Fruit fly (Drosophila melanogaster) whole organism, embryonic: Measurements from ENCODE around the gene CG9389.

ENCODE experiments used
- Blimp-1 ChIP-seq: fragments of 200-800 bp; sonication (Bioruptor generic); optimal IDR thresholded peaks from 3 replicates; lab custom pipeline; 2018; ENCODE audit warnings: missing biosample characterization, missing genetic modification characterization, mild to moderate bottlenecking, moderate library complexity, missing genetic modification reagents
- CG10147 ChIP-seq: fragments of 200-800 bp; sonication (Bioruptor generic); optimal IDR thresholded peaks from 2 replicates; lab custom pipeline; 2019; ENCODE audit warnings: missing biosample characterization, mild to moderate bottlenecking, missing genetic modification characterization, moderate library complexity
- CG11085 ChIP-seq: fragments of 200-800 bp; sonication (Bioruptor generic); IDR thresholded peaks from 2 replicates; pipeline ENCODE4 v1.3.6; 2022; ENCODE audit warnings: missing biosample characterization, missing genetic modification characterization
- CG11456 ChIP-seq: fragments of 200-800 bp; sonication (Bioruptor generic); IDR thresholded peaks from 3 replicates; pipeline ENCODE4 v1.3.6; 2022; ENCODE audit warnings: missing biosample characterization, missing genetic modification characterization
- CG13296 ChIP-seq: fragments of 200-800 bp; sonication (Bioruptor generic); optimal IDR thresholded peaks from 3 replicates; lab custom pipeline; 2018; ENCODE audit warnings: missing biosample characterization, mild to moderate bottlenecking, missing genetic modification characterization
- CG14014 ChIP-seq: fragments of 200-800 bp; sonication (Bioruptor generic); IDR thresholded peaks from 2 replicates; pipeline ENCODE4 v1.3.6; 2022; ENCODE audit warnings: missing biosample characterization, missing genetic modification characterization
- CG14050 ChIP-seq: fragments of 200-800 bp; sonication (Bioruptor generic); IDR thresholded peaks from 3 replicates; pipeline ENCODE4 v1.3.6; 2022; ENCODE audit warnings: missing biosample characterization, missing genetic modification characterization
- CG14710 ChIP-seq: fragments of 200-800 bp; sonication (Bioruptor generic); optimal IDR thresholded peaks from 3 replicates; lab custom pipeline; 2019; ENCODE audit warnings: missing biosample characterization, mild to moderate bottlenecking, missing genetic modification characterization, moderate library complexity
- CG14965 ChIP-seq: fragments of 200-800 bp; sonication (Bioruptor generic); optimal IDR thresholded peaks from 2 replicates; lab custom pipeline; 2016; ENCODE audit warnings: missing biosample characterization, missing genetic modification characterization, borderline replicate concordance
- CG15073 ChIP-seq: fragments of 200-800 bp; sonication (Bioruptor generic); optimal IDR thresholded peaks from 2 replicates; lab custom pipeline; 2016; ENCODE audit warnings: missing biosample characterization, missing genetic modification characterization
- CG15269 ChIP-seq: fragments of 200-800 bp; sonication (Bioruptor generic); optimal IDR thresholded peaks from 2 replicates; lab custom pipeline; 2018; ENCODE audit warnings: missing biosample characterization, mild to moderate bottlenecking, missing genetic modification characterization, moderate library complexity
- CG15514 ChIP-seq: fragments of 200-800 bp; sonication (Bioruptor generic); optimal IDR thresholded peaks from 3 replicates; lab custom pipeline; 2017; ENCODE audit warnings: missing biosample characterization, missing genetic modification characterization, mild to moderate bottlenecking, moderate library complexity, missing genetic modification reagents
- CG1832 ChIP-seq: fragments of 200-800 bp; sonication (Bioruptor generic); optimal IDR thresholded peaks from 2 replicates; lab custom pipeline; 2017; ENCODE audit warnings: missing biosample characterization, mild to moderate bottlenecking, missing genetic modification characterization, inconsistent platforms
- CG18764 ChIP-seq: fragments of 200-800 bp; sonication (Bioruptor generic); optimal IDR thresholded peaks from 3 replicates; lab custom pipeline; 2016; ENCODE audit warnings: missing biosample characterization, missing genetic modification characterization
- CG31441 ChIP-seq: fragments of 200-800 bp; sonication (Bioruptor generic); IDR thresholded peaks from 2 replicates; pipeline ENCODE4 v1.3.6; 2022; ENCODE audit warnings: missing biosample characterization, missing genetic modification characterization
- CG3163 ChIP-seq: fragments of 200-800 bp; sonication (Bioruptor generic); optimal IDR thresholded peaks from 3 replicates; lab custom pipeline; 2016; ENCODE audit warnings: missing biosample characterization, missing genetic modification characterization
- CG32532 ChIP-seq: fragments of 200-800 bp; sonication (Bioruptor generic); IDR thresholded peaks from 2 replicates; pipeline ENCODE4 v1.3.6; 2022; ENCODE audit warnings: missing biosample characterization, missing genetic modification characterization
- CG33557 ChIP-seq: fragments of 200-800 bp; sonication (Bioruptor generic); optimal IDR thresholded peaks from 2 replicates; lab custom pipeline; 2019; ENCODE audit warnings: missing biosample characterization, mild to moderate bottlenecking, missing genetic modification characterization, moderate library complexity
- CG5245 ChIP-seq: fragments of 200-800 bp; sonication (Bioruptor generic); optimal IDR thresholded peaks from 3 replicates; lab custom pipeline; 2016; ENCODE audit warnings: missing biosample characterization, missing genetic modification characterization
- CG7745 ChIP-seq: fragments of 200-800 bp; sonication (Bioruptor generic); optimal IDR thresholded peaks from 2 replicates; lab custom pipeline; 2018; ENCODE audit warnings: missing biosample characterization, mild to moderate bottlenecking, missing genetic modification characterization, moderate library complexity
- CG7987 ChIP-seq: fragments of 200-800 bp; sonication (Bioruptor generic); optimal IDR thresholded peaks from 2 replicates; lab custom pipeline; 2018; ENCODE audit warnings: missing biosample characterization, mild to moderate bottlenecking, missing genetic modification characterization, moderate library complexity
- CG8359 ChIP-seq: fragments of 200-800 bp; sonication (Bioruptor generic); optimal IDR thresholded peaks from 2 replicates; lab custom pipeline; 2017; ENCODE audit warnings: missing biosample characterization, mild to moderate bottlenecking, missing genetic modification characterization, borderline replicate concordance
- CG8765 ChIP-seq: fragments of 200-800 bp; sonication (Bioruptor generic); IDR thresholded peaks from 2 replicates; pipeline ENCODE4 v1.3.6; 2022; ENCODE audit warnings: missing biosample characterization, missing genetic modification characterization
- CG9797 ChIP-seq: fragments of 200-800 bp; sonication (Bioruptor generic); optimal IDR thresholded peaks from 3 replicates; lab custom pipeline; 2018; ENCODE audit warnings: missing biosample characterization, mild to moderate bottlenecking, missing genetic modification characterization
- CG9817 ChIP-seq: fragments of 200-800 bp; sonication (Bioruptor generic); optimal IDR thresholded peaks from 2 replicates; lab custom pipeline; 2018; ENCODE audit warnings: missing biosample characterization, mild to moderate bottlenecking, missing genetic modification characterization, moderate library complexity
- Dad ChIP-seq: fragments of 200-800 bp; sonication (Bioruptor generic); optimal IDR thresholded peaks from 3 replicates; lab custom pipeline; 2016; ENCODE audit warnings: missing biosample characterization, missing genetic modification characterization
- E2f1 ChIP-seq: fragments of 200-800 bp; sonication (Bioruptor generic); IDR thresholded peaks from 2 replicates; pipeline ENCODE4 v1.3.6; 2022; ENCODE audit warnings: missing biosample characterization, missing genetic modification characterization
- Ets97D ChIP-seq: fragments of 200-800 bp; sonication (Bioruptor generic); optimal IDR thresholded peaks from 3 replicates; lab custom pipeline; 2016; ENCODE audit warnings: missing biosample characterization, missing genetic modification characterization
- Fer3 ChIP-seq: fragments of 200-800 bp; sonication (Bioruptor generic); optimal IDR thresholded peaks from 2 replicates; lab custom pipeline; 2018; ENCODE audit warnings: missing biosample characterization, mild to moderate bottlenecking, missing genetic modification characterization, moderate library complexity
- Hey ChIP-seq: fragments of 200-800 bp; sonication (Bioruptor generic); optimal IDR thresholded peaks from 3 replicates; lab custom pipeline; 2018; ENCODE audit warnings: missing biosample characterization, mild to moderate bottlenecking, missing genetic modification characterization
- HmgD ChIP-seq: fragments of 200-800 bp; sonication (Bioruptor generic); optimal IDR thresholded peaks from 3 replicates; lab custom pipeline; 2016; ENCODE audit warnings: missing biosample characterization, missing genetic modification characterization
- Hr78 ChIP-seq, 2 experiments: fragments of 200-800 bp in 1 of 2; fragments of >200 bp in 1 of 2; sonication (Bioruptor generic) in 1 of 2; optimal IDR thresholded peaks; 2 replicates each; lab custom pipeline; 2017 to 2019; ENCODE audit warnings: missing biosample characterization in 2 of 2, missing genetic modification characterization in 2 of 2, mild to moderate bottlenecking in 1 of 2, moderate library complexity in 1 of 2
- Hsf ChIP-seq: fragments of 200-800 bp; sonication (Bioruptor generic); optimal IDR thresholded peaks from 3 replicates; lab custom pipeline; 2016; ENCODE audit warnings: missing biosample characterization, missing genetic modification characterization
- Myb ChIP-seq: fragments of 200-800 bp; sonication (Bioruptor generic); optimal IDR thresholded peaks from 2 replicates; lab custom pipeline; 2016; ENCODE audit warnings: missing biosample characterization, missing genetic modification characterization
- Neu2 ChIP-seq: fragments of 200-800 bp; sonication (Bioruptor generic); optimal IDR thresholded peaks from 3 replicates; lab custom pipeline; 2016; ENCODE audit warnings: missing biosample characterization, missing genetic modification characterization, borderline replicate concordance
- Poxn ChIP-seq: fragments of 200-800 bp; sonication (Bioruptor generic); IDR thresholded peaks from 2 replicates; pipeline ENCODE4 v1.3.6; 2022; ENCODE audit warnings: missing biosample characterization, missing genetic modification characterization
- Trl ChIP-seq, 3 experiments: fragments of >200 bp in 2 of 3; fragments of 200-800 bp in 1 of 3; sonication (Bioruptor generic) in 1 of 3; optimal IDR thresholded peaks; 2 replicates in 1 of 3; 3 replicates in 2 of 3; lab custom pipeline; 2016 to 2017; ENCODE audit warnings: missing biosample characterization in 1 of 3, missing genetic modification characterization in 1 of 3
- al ChIP-seq: fragments of 200-800 bp; sonication (Bioruptor generic); IDR thresholded peaks from 2 replicates; pipeline ENCODE4 v1.3.6; 2022; ENCODE audit warnings: missing biosample characterization, missing genetic modification characterization
- bowl ChIP-seq: fragments of 200-800 bp; sonication (Bioruptor generic); IDR thresholded peaks from 2 replicates; pipeline ENCODE4 v1.3.6; 2022; ENCODE audit warnings: missing biosample characterization, missing genetic modification characterization
- caup ChIP-seq: fragments of 200-800 bp; sonication (Bioruptor generic); optimal IDR thresholded peaks from 3 replicates; lab custom pipeline; 2017; ENCODE audit warnings: missing biosample characterization, mild to moderate bottlenecking, missing genetic modification characterization, moderate library complexity; ENCODE audit not compliant: severe bottlenecking
- chinmo ChIP-seq: fragments of 200-800 bp; sonication (Bioruptor generic); IDR thresholded peaks from 4 replicates; pipeline ENCODE4 v1.3.6; 2022; ENCODE audit warnings: missing biosample characterization, missing genetic modification characterization; ENCODE audit not compliant: partially characterized antibody
- crc ChIP-seq: fragments of 200-800 bp; sonication (Bioruptor generic); optimal IDR thresholded peaks from 2 replicates; lab custom pipeline; 2016; ENCODE audit warnings: missing biosample characterization, missing genetic modification characterization
- fd96Cb ChIP-seq: fragments of 200-800 bp; sonication (Bioruptor generic); optimal IDR thresholded peaks from 2 replicates; lab custom pipeline; 2018; ENCODE audit warnings: missing biosample characterization, mild to moderate bottlenecking, missing genetic modification characterization, moderate library complexity
- lilli ChIP-seq: fragments of 200-800 bp; sonication (Bioruptor generic); optimal IDR thresholded peaks from 3 replicates; lab custom pipeline; 2016; ENCODE audit warnings: missing biosample characterization, missing genetic modification characterization
- lola ChIP-seq, 3 experiments: fragments of >200 bp in 2 of 3; fragments of 200-800 bp in 1 of 3; sonication (Bioruptor generic) in 1 of 3; optimal IDR thresholded peaks; 2 replicates each; lab custom pipeline; 2017 to 2019; ENCODE audit warnings: missing biosample characterization in 3 of 3, missing genetic modification characterization in 3 of 3, mild to moderate bottlenecking in 1 of 3, moderate library complexity in 1 of 3
- pb ChIP-seq: fragments of 200-800 bp; sonication (Bioruptor generic); optimal IDR thresholded peaks from 3 replicates; lab custom pipeline; 2016; ENCODE audit warnings: missing biosample characterization, missing genetic modification characterization
- pnt ChIP-seq: fragments of 200-800 bp; sonication (Bioruptor generic); optimal IDR thresholded peaks from 3 replicates; lab custom pipeline; 2016; ENCODE audit warnings: missing biosample characterization, missing genetic modification characterization
- pros ChIP-seq: fragments of 200-800 bp; sonication (Bioruptor generic); optimal IDR thresholded peaks from 3 replicates; lab custom pipeline; 2019; ENCODE audit warnings: missing biosample characterization, mild to moderate bottlenecking, missing genetic modification characterization, moderate library complexity
- pzg ChIP-seq: fragments of 200-800 bp; sonication (Bioruptor generic); optimal IDR thresholded peaks from 3 replicates; lab custom pipeline; 2018; ENCODE audit warnings: missing biosample characterization, mild to moderate bottlenecking, missing genetic modification characterization, moderate library complexity

CG9389 gene

DNA sequence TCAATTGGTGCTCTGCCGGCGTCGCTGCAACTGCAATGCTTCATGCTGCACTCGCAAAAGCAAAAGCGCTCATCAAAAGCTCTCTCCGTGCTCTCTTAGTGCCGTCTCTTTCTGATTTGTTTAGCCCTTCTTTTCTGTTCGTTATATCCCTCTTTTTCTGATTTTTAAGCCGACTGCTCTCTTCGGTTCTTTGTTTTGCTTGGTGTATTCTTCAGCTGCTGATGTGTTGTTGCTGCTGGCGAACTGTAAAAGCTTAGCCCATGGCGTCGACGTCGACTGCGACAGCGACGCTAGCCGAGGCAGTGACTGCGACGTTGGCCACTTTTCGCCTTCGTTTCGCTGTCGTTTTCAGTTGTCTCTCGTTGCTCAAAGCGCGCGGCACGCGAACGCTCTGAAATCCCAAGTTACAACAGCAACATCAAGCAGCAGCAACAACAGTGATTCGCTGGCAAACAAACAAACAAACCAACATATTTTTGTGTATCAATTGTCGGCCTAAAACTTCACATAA is 30.3 kb downstream of the CG9389 start (continued):
- TF ChIP-seq Ets97D = no peak
- peak; percentile 43 for TF ChIP-seq CG1832
- TF ChIP-seq Hey (tag; lab: Kevin White, UChicago) = no peak
- peak; percentile 22 for TF ChIP-seq CG15514 (GFP tag; lab: Kevin White, UChicago)
- no peak for TF ChIP-seq CG9817
- TF ChIP-seq Dad (GFP tag; lab: Kevin White, UChicago) = no peak
- peak; percentile 38 for TF ChIP-seq caup (GFP tag; lab: Kevin White, UChicago)
- TF ChIP-seq Poxn (GFP tag; lab: Robert Waterston, UW) = no peak
- no peak for TF ChIP-seq E2f1 (GFP tag; lab: Robert Waterston, UW)
- no peak for TF ChIP-seq CG14050 (GFP tag; lab: Robert Waterston, UW)
- TF ChIP-seq CG5245 = no peak
- TF ChIP-seq lilli (GFP tag; lab: Kevin White, UChicago) = no peak
- peak; percentile 68 for TF ChIP-seq CG3163 (GFP tag; lab: Kevin White, UChicago)
- no peak for TF ChIP-seq CG7745
- TF ChIP-seq Myb (GFP tag; lab: Kevin White, UChicago) = no peak
- peak; percentile 77 for TF ChIP-seq Blimp-1 (GFP tag; lab: Kevin White, UChicago)
- no peak for TF ChIP-seq CG9797 (GFP tag; lab: Kevin White, UChicago)
- no peak for TF ChIP-seq al
- TF ChIP-seq Neu2 (GFP tag; lab: Kevin White, UChicago) = no peak
- TF ChIP-seq pnt (GFP tag; lab: Kevin White, UChicago) = no peak
- TF ChIP-seq CG33557 (GFP tag; lab: Kevin White, UChicago) = no peak
- TF ChIP-seq CG8765 (GFP tag; lab: Robert Waterston, UW) = no peak
- TF ChIP-seq CG32532 (GFP tag; lab: Robert Waterston, UW) = peak; percentile 46; the same call in 1 of the 2 replicates
- TF ChIP-seq Trl (optimal IDR thresholded peaks at IDR 0.05; lab: Kevin White, UChicago) = peak; percentile 81 to 86
- TF ChIP-seq Trl (GFP tag; optimal IDR thresholded peaks at IDR 0.05; lab: Kevin White, UChicago) = no peak
- 0 out of 2 replicates have a peak, but pooled peaks have one; percentile 14 for TF ChIP-seq bowl (GFP tag; lab: Robert Waterston, UW)
- no peak for TF ChIP-seq Fer3
- no peak for TF ChIP-seq CG8359
- TF ChIP-seq CG11085 (GFP tag; lab: Robert Waterston, UW) = no peak
- no peak for TF ChIP-seq pros (GFP tag; lab: Kevin White, UChicago)
- TF ChIP-seq Hr78 (GFP tag; optimal IDR thresholded peaks at IDR 0.05; lab: Kevin White, UChicago) = no peak
- TF ChIP-seq pzg = no peak
- no peak for TF ChIP-seq CG31441 (GFP tag; lab: Robert Waterston, UW)
- TF ChIP-seq chinmo (GFP tag; lab: Robert Waterston, UW) = peak; percentile 94; the same call in 2 of the 4 replicates
- no peak for TF ChIP-seq CG18764 (GFP tag; lab: Kevin White, UChicago)
- no peak for TF ChIP-seq HmgD (GFP tag; lab: Kevin White, UChicago)
- TF ChIP-seq CG13296 = no peak
- no peak for TF ChIP-seq Hsf (GFP tag; lab: Kevin White, UChicago)
- TF ChIP-seq crc (GFP tag; lab: Kevin White, UChicago) = no peak
- no peak for TF ChIP-seq pb (GFP tag; lab: Kevin White, UChicago)
- TF ChIP-seq CG11456 = no peak
- TF ChIP-seq CG14710 (tag; lab: Kevin White, UChicago) = no peak
- peak; percentile 10; the same call in 1 of the 2 replicates for TF ChIP-seq CG14014 (GFP tag; lab: Robert Waterston, UW)
- TF ChIP-seq fd96Cb (tag; lab: Kevin White, UChicago) = no peak
- no peak for TF ChIP-seq CG10147
- no peak for TF ChIP-seq CG7987
- TF ChIP-seq lola (GFP tag; optimal IDR thresholded peaks at IDR 0.05; lab: Kevin White, UChicago) = no peak
- no peak for TF ChIP-seq CG15073 (GFP tag; lab: Kevin White, UChicago)
- no peak for TF ChIP-seq CG14965 (GFP tag; lab: Kevin White, UChicago)
- no peak for TF ChIP-seq CG15269
